Worm (Caenorhabditis elegans) whole organism, mixed stage, embryonic: Measurements from ENCODE around the gene dap-3.

Experiments used
- bed-3 ChIP-seq: fragments of 200-800 bp; sonication (Bioruptor generic); optimal IDR thresholded peaks from 3 replicates; lab custom pipeline; 2018; ENCODE audit warnings: mild to moderate bottlenecking, missing genetic modification characterization, moderate library complexity, missing compliant biosample characterization
- blmp-1 ChIP-seq: fragments of 150-350 bp; optimal IDR thresholded peaks from 2 replicates; lab custom pipeline; 2014; ENCODE audit warnings: missing biosample characterization, missing genetic modification characterization
- ceh-39 ChIP-seq: fragments of 150-350 bp; optimal IDR thresholded peaks from 2 replicates; lab custom pipeline; 2014; ENCODE audit warnings: missing biosample characterization, missing genetic modification characterization
- ceh-83 ChIP-seq: fragments of 200-800 bp; sonication (Bioruptor generic); optimal IDR thresholded peaks from 2 replicates; lab custom pipeline; 2018; ENCODE audit warnings: mild to moderate bottlenecking, missing genetic modification characterization, missing compliant biosample characterization
- ces-1 ChIP-seq: fragments of 150-350 bp; optimal IDR thresholded peaks from 2 replicates; lab custom pipeline; 2014; ENCODE audit warnings: missing biosample characterization, missing genetic modification reagents, missing genetic modification characterization
- drap-1 ChIP-seq: fragments of 200-800 bp; sonication (Bioruptor generic); optimal IDR thresholded peaks from 3 replicates; lab custom pipeline; 2018; ENCODE audit warnings: mild to moderate bottlenecking, missing genetic modification characterization, missing compliant biosample characterization
- elt-1 ChIP-seq: sonication (generic microtip); optimal IDR thresholded peaks from 2 replicates; lab custom pipeline; 2017; ENCODE audit warnings: missing genetic modification characterization, mild to moderate bottlenecking, missing compliant biosample characterization, antibody characterized with exemption, moderate library complexity, borderline replicate concordance; ENCODE audit not compliant: insufficient read depth
- flh-1 ChIP-seq: fragments of 200-800 bp; sonication (Bioruptor generic); optimal IDR thresholded peaks from 2 replicates; lab custom pipeline; 2018; ENCODE audit warnings: mild to moderate bottlenecking, missing genetic modification characterization, moderate library complexity, missing compliant biosample characterization
- hlh-1 ChIP-seq: fragments of 150-350 bp; optimal IDR thresholded peaks from 2 replicates; lab custom pipeline; 2014; ENCODE audit warnings: missing biosample characterization, missing genetic modification reagents, missing genetic modification characterization
- lin-13 ChIP-seq: fragments of 150-350 bp; optimal IDR thresholded peaks from 2 replicates; lab custom pipeline; 2014; ENCODE audit warnings: missing biosample characterization, missing genetic modification characterization
- lin-32 ChIP-seq: fragments of 200-800 bp; sonication (Bioruptor generic); optimal IDR thresholded peaks from 2 replicates; lab custom pipeline; 2018; ENCODE audit warnings: mild to moderate bottlenecking, missing genetic modification characterization, missing compliant biosample characterization
- mab-5 ChIP-seq: fragments of 150-350 bp; optimal IDR thresholded peaks from 2 replicates; lab custom pipeline; 2014; ENCODE audit warnings: missing biosample characterization, missing genetic modification characterization
- mep-1 ChIP-seq: fragments of 150-350 bp; optimal IDR thresholded peaks from 2 replicates; lab custom pipeline; 2017; ENCODE audit warnings: missing biosample characterization, missing genetic modification reagents, missing genetic modification characterization, inconsistent platforms
- mls-2 ChIP-seq: sonication (generic microtip); optimal IDR thresholded peaks from 2 replicates; lab custom pipeline; 2016; ENCODE audit warnings: mild to moderate bottlenecking, missing genetic modification characterization, moderate library complexity, missing compliant biosample characterization
- nhr-2 ChIP-seq: fragments of 150-350 bp; optimal IDR thresholded peaks from 2 replicates; lab custom pipeline; 2014; ENCODE audit warnings: missing biosample characterization, missing genetic modification characterization
- nhr-237 ChIP-seq: fragments of 150-350 bp; optimal IDR thresholded peaks from 2 replicates; lab custom pipeline; 2014; ENCODE audit warnings: missing biosample characterization, missing genetic modification characterization
- nhr-28 ChIP-seq: fragments of 150-350 bp; optimal IDR thresholded peaks from 2 replicates; lab custom pipeline; 2014; ENCODE audit warnings: missing biosample characterization, missing genetic modification characterization
- nhr-76 ChIP-seq: sonication (generic microtip); optimal IDR thresholded peaks from 2 replicates; lab custom pipeline; 2017; ENCODE audit warnings: missing biosample characterization, missing genetic modification characterization
- pha-4 ChIP-seq: fragments of 150-350 bp; optimal IDR thresholded peaks from 2 replicates; lab custom pipeline; 2018; ENCODE audit warnings: missing biosample characterization, missing genetic modification reagents, missing genetic modification characterization
- sem-2 ChIP-seq: fragments of 200-800 bp; sonication (Bioruptor generic); optimal IDR thresholded peaks from 2 replicates; lab custom pipeline; 2018; ENCODE audit warnings: mild to moderate bottlenecking, missing genetic modification characterization, missing compliant biosample characterization
- snpc-4 ChIP-seq: fragments of 150-350 bp; optimal IDR thresholded peaks from 2 replicates; lab custom pipeline; 2014; ENCODE audit warnings: missing biosample characterization, missing genetic modification characterization
- sptf-1 ChIP-seq: sonication (generic microtip); optimal IDR thresholded peaks from 2 replicates; lab custom pipeline; 2017; ENCODE audit warnings: mild to moderate bottlenecking, missing genetic modification characterization, moderate library complexity, missing compliant biosample characterization
- tbx-8 ChIP-seq: fragments of 200-800 bp; sonication (Bioruptor generic); optimal IDR thresholded peaks from 2 replicates; lab custom pipeline; 2018; ENCODE audit warnings: mild to moderate bottlenecking, missing genetic modification characterization, moderate library complexity, missing compliant biosample characterization
- unc-120 ChIP-seq: sonication (generic microtip); optimal IDR thresholded peaks from 2 replicates; lab custom pipeline; 2017; ENCODE audit warnings: missing genetic modification characterization, missing compliant biosample characterization; ENCODE audit not compliant: poor library complexity, severe bottlenecking
- unc-39 ChIP-seq: fragments of 150-350 bp; optimal IDR thresholded peaks from 2 replicates; lab custom pipeline; 2014; ENCODE audit warnings: missing biosample characterization, missing genetic modification characterization
- unc-62 ChIP-seq: fragments of 150-350 bp; optimal IDR thresholded peaks from 2 replicates; lab custom pipeline; 2014; ENCODE audit warnings: missing biosample characterization, missing genetic modification reagents, missing genetic modification characterization

The dap-3 gene

DNA sequence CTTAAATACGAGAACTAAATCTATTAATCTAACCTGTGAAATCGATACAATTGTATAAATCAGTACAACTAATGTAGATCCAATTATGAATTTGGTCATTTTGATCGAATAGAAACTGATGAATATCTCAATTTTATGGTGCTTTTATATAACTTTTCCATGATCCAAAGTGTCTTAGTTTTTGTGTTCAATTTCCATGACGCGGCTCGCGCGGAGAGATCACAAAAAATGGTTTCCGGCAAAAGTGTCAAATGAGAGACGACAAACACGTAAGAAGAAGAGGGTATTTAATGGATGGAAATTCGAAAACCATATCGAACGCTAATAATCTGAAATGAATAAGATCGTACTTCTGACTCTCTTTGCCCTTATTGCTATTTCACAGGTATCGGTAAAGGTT, 16.4 kb upstream of the dap-3 start, which contains the start of the genes C06A1.6 and C06A1.7:
Gene C06A1.6, minus strand, starts transcription at position 101 of the 400 bp plus-strand sequence.
Gene C06A1.7, plus strand, starts transcription at position 314 of the 400 bp plus-strand sequence.
- TF ChIP-seq nhr-237 (tag; lab: Kevin White, UChicago): no peak
- no peak for TF ChIP-seq nhr-2
- no peak for TF ChIP-seq blmp-1
- no peak for TF ChIP-seq sem-2 (GFP tag; lab: Kevin White, UChicago)
- TF ChIP-seq mls-2 (tag; lab: Kevin White, UChicago): no peak
- no peak for TF ChIP-seq lin-13 (tag; lab: Kevin White, UChicago)
- TF ChIP-seq, all 35 proteins: peak for 0

DNA sequence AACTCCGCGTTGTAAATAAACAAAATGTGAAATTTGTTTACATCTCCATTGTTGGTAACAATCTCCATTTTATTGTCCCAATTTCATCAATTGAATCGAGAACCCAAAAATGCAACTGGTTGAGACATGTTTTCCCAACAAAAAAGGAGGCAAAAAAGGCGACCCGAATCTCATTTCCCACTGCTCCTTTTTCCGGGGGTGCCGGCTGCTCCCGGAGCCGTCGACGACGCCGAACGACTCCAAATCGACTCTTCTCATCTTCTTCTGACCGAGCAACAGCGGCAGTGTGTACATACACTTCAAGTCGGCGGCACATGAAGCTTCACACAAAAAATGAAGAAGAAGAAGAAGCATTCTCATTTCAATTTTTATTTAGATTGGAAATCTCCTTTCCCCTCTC, 14.5 kb upstream of the dap-3 start:
- no peak for TF ChIP-seq elt-1 (tag; lab: Kevin White, UChicago)
- TF ChIP-seq sem-2 (GFP tag; lab: Kevin White, UChicago): no peak
- no peak for TF ChIP-seq drap-1
- TF ChIP-seq ceh-39 (tag; lab: Kevin White, UChicago): no peak
- TF ChIP-seq nhr-76 (tag; lab: Kevin White, UChicago): no peak
- TF ChIP-seq sptf-1 (tag; lab: Kevin White, UChicago): no peak
- TF ChIP-seq bed-3 (GFP tag; lab: Kevin White, UChicago): no peak
- no peak for TF ChIP-seq flh-1 (GFP tag; lab: Kevin White, UChicago)
- TF ChIP-seq lin-13 (tag; lab: Kevin White, UChicago): no peak
- no peak for TF ChIP-seq nhr-237 (tag; lab: Kevin White, UChicago)
- no peak for TF ChIP-seq lin-32 (GFP tag; lab: Kevin White, UChicago)
- no peak for TF ChIP-seq ces-1 (GFP tag; lab: Kevin White, UChicago)
- TF ChIP-seq unc-39 (tag; lab: Kevin White, UChicago): no peak
- no peak for TF ChIP-seq snpc-4 (tag; lab: Kevin White, UChicago)
- no peak for TF ChIP-seq blmp-1
- TF ChIP-seq unc-120: no peak
- no peak for TF ChIP-seq mab-5 (tag; lab: Kevin White, UChicago)
- TF ChIP-seq ceh-83 (GFP tag; lab: Kevin White, UChicago): no peak
- TF ChIP-seq mep-1 (tag; lab: Kevin White, UChicago): no peak

DNA sequence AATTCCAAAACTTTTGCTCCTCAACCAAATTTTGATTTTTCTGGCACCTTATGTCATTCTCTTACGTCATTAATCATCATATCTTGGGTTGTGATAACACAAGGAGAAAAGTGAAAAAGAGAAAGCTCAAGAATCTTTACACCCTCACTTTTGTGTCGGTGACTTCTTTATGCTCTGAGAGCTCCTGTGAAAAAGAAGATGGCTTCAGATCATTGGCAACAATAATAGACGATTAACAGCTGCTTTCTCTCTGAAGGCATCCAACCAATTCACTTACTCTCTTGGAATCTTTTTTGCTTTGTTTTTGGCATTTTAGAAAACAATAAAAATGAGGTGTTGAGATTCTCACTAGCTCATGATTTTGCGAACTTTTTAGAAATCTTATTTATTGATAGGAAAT, 11.4 kb upstream of the dap-3 start:
- TF ChIP-seq unc-62 (GFP tag; lab: Kevin White, UChicago): no peak
- TF ChIP-seq mab-5 (tag; lab: Kevin White, UChicago): no peak
- peak; percentile 76 for TF ChIP-seq hlh-1 (tag; lab: Kevin White, UChicago)
- TF ChIP-seq pha-4 (tag; lab: Kevin White, UChicago): no peak
- no peak for TF ChIP-seq flh-1 (GFP tag; lab: Kevin White, UChicago)
- TF ChIP-seq nhr-28 (tag; lab: Kevin White, UChicago): no peak

DNA sequence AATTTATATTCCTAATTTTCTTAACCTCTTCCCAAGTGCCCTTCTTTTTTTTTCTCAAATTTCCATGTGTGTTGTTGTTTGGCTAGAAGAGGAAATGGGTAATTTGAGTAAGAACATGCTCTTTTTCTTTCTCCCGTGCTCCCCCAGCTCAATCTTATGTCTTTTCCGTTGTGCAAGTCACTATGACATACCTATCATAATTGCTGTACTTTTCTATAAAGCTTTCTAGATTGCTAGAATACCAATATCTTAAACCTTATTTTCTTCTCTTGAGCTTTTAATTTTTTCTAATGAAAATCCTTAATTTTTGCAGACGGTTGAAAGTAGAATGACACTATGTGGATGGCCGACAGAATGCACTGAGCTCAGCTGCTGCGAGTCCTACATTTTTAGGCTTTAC, 10.6 kb upstream of the dap-3 start, which contains the start of gene txt-13:
Gene txt-13, plus strand, starts transcription at position 301 of the 400 bp plus-strand sequence.
- TF ChIP-seq mep-1 (tag; lab: Kevin White, UChicago) (no peak), elt-1 (tag; lab: Kevin White, UChicago) (no peak), ces-1 (GFP tag; lab: Kevin White, UChicago) (no peak), ceh-39 (tag; lab: Kevin White, UChicago) (no peak)

DNA sequence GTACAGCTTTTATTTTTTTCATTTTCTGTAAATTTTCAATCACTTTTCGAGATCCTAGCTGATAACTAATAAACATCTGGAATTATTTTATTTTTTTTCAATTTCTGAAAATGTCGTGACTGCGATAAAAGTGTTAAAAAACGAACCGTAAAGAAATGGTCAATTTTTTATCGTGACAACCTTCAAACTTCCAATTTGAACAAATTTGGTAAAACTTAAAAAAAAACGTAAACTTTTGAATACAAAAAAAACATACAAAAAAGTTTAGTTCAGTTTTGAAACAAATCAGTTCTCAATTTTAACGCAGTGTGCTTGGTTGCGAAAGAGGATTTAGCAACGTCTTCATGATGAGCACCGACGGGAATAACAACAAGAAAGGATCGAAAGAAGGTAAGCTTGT, 9.0 kb upstream of the dap-3 start, which contains the start of gene C06A1.3:
Gene C06A1.3, plus strand, starts transcription at position 301 of the 400 bp plus-strand sequence.
- TF ChIP-seq nhr-2 (no peak), bed-3 (GFP tag; lab: Kevin White, UChicago) (no peak), unc-39 (tag; lab: Kevin White, UChicago) (no peak), sem-2 (GFP tag; lab: Kevin White, UChicago) (no peak), nhr-28 (tag; lab: Kevin White, UChicago) (no peak), pha-4 (tag; lab: Kevin White, UChicago) (no peak), tbx-8 (no peak), nhr-76 (tag; lab: Kevin White, UChicago) (no peak), mab-5 (tag; lab: Kevin White, UChicago) (no peak)

DNA sequence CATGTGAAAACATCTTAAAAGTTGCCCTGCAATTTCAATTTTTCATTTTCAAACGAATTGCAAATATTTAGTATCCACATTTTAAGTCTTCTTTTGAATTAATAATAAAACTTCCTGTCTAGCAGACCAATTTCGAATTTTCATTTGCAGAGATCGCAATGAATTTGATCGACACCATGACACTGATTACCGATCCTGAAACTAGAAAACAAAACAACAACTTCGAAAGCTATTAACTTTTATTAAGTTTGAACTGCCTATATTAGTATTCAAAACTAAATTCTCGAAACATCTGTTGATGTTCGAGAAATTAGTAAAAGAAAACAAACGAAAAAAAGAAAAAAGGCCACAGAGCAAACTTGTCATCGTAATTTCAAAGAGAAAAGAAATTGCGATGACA, 6.8 kb upstream of the dap-3 start:
- TF ChIP-seq bed-3 (GFP tag; lab: Kevin White, UChicago) (no peak), ces-1 (GFP tag; lab: Kevin White, UChicago) (no peak)
- TF ChIP-seq, all 35 proteins: peak for 0
